Worm (Caenorhabditis elegans) whole organism, L2 larva: ENCODE measurements around the gene clec-205.

Experiments
- F13H6.1 ChIP-seq: sonication (generic microtip); optimal IDR thresholded peaks from 2 replicates; lab custom pipeline; 2016; ENCODE audit warnings: missing genetic modification characterization, missing compliant biosample characterization
- aly-2 ChIP-seq: fragments of 150-350 bp; optimal IDR thresholded peaks from 2 replicates; lab custom pipeline; 2014; ENCODE audit warnings: missing biosample characterization, missing genetic modification characterization
- dmd-4 ChIP-seq: sonication (generic microtip); optimal IDR thresholded peaks from 2 replicates; lab custom pipeline; 2017; ENCODE audit warnings: missing biosample characterization, missing genetic modification characterization
- lin-11 ChIP-seq: fragments of 150-350 bp; sonication (generic microtip); optimal IDR thresholded peaks from 2 replicates; lab custom pipeline; 2014; ENCODE audit warnings: missing biosample characterization, missing genetic modification characterization, inconsistent platforms, mixed read lengths
- lin-13 ChIP-seq: fragments of 150-350 bp; optimal IDR thresholded peaks from 2 replicates; lab custom pipeline; 2014; ENCODE audit warnings: missing biosample characterization, missing genetic modification reagents, missing genetic modification characterization
- lsy-2 ChIP-seq, 2 experiments: fragments of 150-350 bp in 1 of 2; sonication (generic microtip) in 1 of 2; optimal IDR thresholded peaks; 2 replicates each; lab custom pipeline; 2014 to 2017; ENCODE audit warnings: missing biosample characterization in 2 of 2, missing genetic modification characterization in 2 of 2
- nhr-12 ChIP-seq: fragments of 150-350 bp; optimal IDR thresholded peaks from 2 replicates; lab custom pipeline; 2014; ENCODE audit warnings: missing biosample characterization, missing genetic modification characterization
- nhr-23 ChIP-seq: fragments of 150-350 bp; optimal IDR thresholded peaks from 2 replicates; lab custom pipeline; 2014; ENCODE audit warnings: missing biosample characterization, missing genetic modification reagents, missing genetic modification characterization
- nhr-237 ChIP-seq: fragments of 150-350 bp; optimal IDR thresholded peaks from 2 replicates; lab custom pipeline; 2014; ENCODE audit warnings: missing biosample characterization, missing genetic modification characterization
- sma-9 ChIP-seq, 2 experiments: fragments of 150-350 bp in 1 of 2; sonication (generic microtip) in 1 of 2; optimal IDR thresholded peaks; 2 replicates each; lab custom pipeline; 2014 to 2016; ENCODE audit warnings: missing genetic modification characterization in 2 of 2, mild to moderate bottlenecking in 1 of 2, missing biosample characterization in 1 of 2, missing compliant biosample characterization in 1 of 2, missing genetic modification reagents in 1 of 2, moderate library complexity in 1 of 2
- unc-39 ChIP-seq: fragments of 150-350 bp; optimal IDR thresholded peaks from 2 replicates; lab custom pipeline; 2014; ENCODE audit warnings: missing biosample characterization, missing genetic modification characterization

DNA sequence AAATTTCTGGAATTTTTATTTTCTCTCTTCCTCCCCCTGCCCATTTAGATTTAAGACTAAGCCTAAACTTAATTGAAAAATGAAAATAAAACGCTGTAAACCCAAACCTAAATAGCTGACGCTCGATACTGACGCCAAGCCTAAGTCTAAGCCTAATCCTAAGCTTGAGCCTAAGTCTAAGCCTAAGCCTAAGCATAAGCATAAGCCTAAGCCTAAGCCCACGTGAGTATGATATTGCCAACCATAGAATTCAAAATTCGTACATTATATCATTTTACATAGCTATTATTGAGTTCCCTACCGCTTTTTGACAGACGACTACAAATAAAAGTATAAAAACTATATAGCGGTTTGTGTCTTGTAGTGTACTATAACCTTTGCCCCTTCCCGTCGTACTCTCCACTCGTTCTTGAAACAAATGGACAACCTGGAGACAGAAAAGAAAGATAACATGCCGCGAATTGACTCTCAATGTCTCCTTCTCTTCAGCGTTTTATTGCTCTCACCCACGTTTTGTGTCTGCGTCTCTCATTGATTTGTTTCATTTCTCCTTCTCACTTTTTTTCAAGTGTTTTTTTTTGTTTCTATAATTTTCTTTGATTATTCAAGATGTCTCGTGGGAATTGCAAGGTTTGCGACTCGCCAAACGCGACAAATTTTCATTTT, 17.4 kb upstream of the clec-205 start, which contains the start of gene nhr-256:
- TF ChIP-seq lin-11 (no peak), nhr-237 (tag; lab: Kevin White, UChicago) (no peak), dmd-4 (tag; lab: Kevin White, UChicago) (no peak), F13H6.1 (tag; lab: Kevin White, UChicago) (peak; percentile 79), nhr-23 (tag; lab: Kevin White, UChicago) (no peak), unc-39 (tag; lab: Kevin White, UChicago) (no peak), sma-9 (GFP tag; optimal IDR thresholded peaks at IDR 0.05; lab: Kevin White, UChicago) (peak; percentile 90), sma-9 (tag; optimal IDR thresholded peaks at IDR 0.05; lab: Kevin White, UChicago) (no peak), lsy-2 (tag; optimal IDR thresholded peaks at IDR 0.05; lab: Kevin White, UChicago) (no peak), nhr-12 (tag; lab: Kevin White, UChicago) (no peak), aly-2 (tag; lab: Kevin White, UChicago) (no peak), lin-13 (peak; percentile 44)
